Worm (Caenorhabditis elegans) whole organism, L1 larva: ENCODE results near the gene idpp-7.

Source experiments
- C16A3.4 ChIP-seq: fragments of 150-350 bp; optimal IDR thresholded peaks from 2 replicates; lab custom pipeline; 2014; ENCODE audit warnings: missing biosample characterization, missing genetic modification characterization
- F16B12.6 ChIP-seq: fragments of 150-350 bp; optimal IDR thresholded peaks from 2 replicates; lab custom pipeline; 2014; ENCODE audit warnings: missing biosample characterization, missing genetic modification characterization
- aha-1 ChIP-seq: fragments of 150-350 bp; optimal IDR thresholded peaks from 2 replicates; lab custom pipeline; 2014; ENCODE audit warnings: missing biosample characterization, missing genetic modification characterization
- aly-2 ChIP-seq: fragments of 150-350 bp; optimal IDR thresholded peaks from 2 replicates; lab custom pipeline; 2014; ENCODE audit warnings: missing biosample characterization, missing genetic modification characterization
- blmp-1 ChIP-seq: fragments of 150-350 bp; optimal IDR thresholded peaks from 2 replicates; lab custom pipeline; 2014; ENCODE audit warnings: missing biosample characterization, missing genetic modification characterization
- ceh-63 ChIP-seq: fragments of 200-800 bp; sonication (Bioruptor generic); optimal IDR thresholded peaks from 2 replicates; lab custom pipeline; 2018; ENCODE audit warnings: mild to moderate bottlenecking, missing genetic modification characterization, missing compliant biosample characterization
- ceh-82 ChIP-seq, 3 experiments: fragments of 150-350 bp in 1 of 3; sonication (generic microtip) in 2 of 3; optimal IDR thresholded peaks; 2 replicates each; lab custom pipeline; 2014 to 2017; ENCODE audit warnings: missing biosample characterization in 3 of 3, missing genetic modification characterization in 3 of 3
- ceh-88 ChIP-seq: fragments of 200-800 bp; sonication (Bioruptor generic); IDR thresholded peaks from 2 replicates; pipeline ENCODE4 v1.3.6; 2022; ENCODE audit warnings: missing genetic modification characterization, missing compliant biosample characterization
- ces-1 ChIP-seq: fragments of 150-350 bp; optimal IDR thresholded peaks from 2 replicates; lab custom pipeline; 2014; ENCODE audit warnings: missing biosample characterization, missing genetic modification reagents, missing genetic modification characterization
- dpl-1 ChIP-seq, 3 experiments: fragments of 150-350 bp in 2 of 3; sonication (generic microtip) in 1 of 3; optimal IDR thresholded peaks; 2 replicates each; lab custom pipeline; 2014 to 2017; ENCODE audit warnings: missing biosample characterization in 3 of 3, missing genetic modification characterization in 3 of 3, missing genetic modification reagents in 3 of 3
- dsc-1 ChIP-seq: sonication (generic microtip); optimal IDR thresholded peaks from 2 replicates; lab custom pipeline; 2016; ENCODE audit warnings: mild to moderate bottlenecking, missing genetic modification characterization, missing compliant biosample characterization
- efl-3 ChIP-seq: fragments of 200-800 bp; sonication (Bioruptor generic); optimal IDR thresholded peaks from 2 replicates; lab custom pipeline; 2018; ENCODE audit warnings: mild to moderate bottlenecking, missing genetic modification characterization, missing compliant biosample characterization
- egl-13 ChIP-seq: sonication (generic microtip); optimal IDR thresholded peaks from 2 replicates; lab custom pipeline; 2016; ENCODE audit warnings: missing genotype, missing genetic modification reagents, missing genetic modification characterization, missing compliant biosample characterization
- egl-27 ChIP-seq, 2 experiments: fragments of 150-350 bp in 1 of 2; sonication (generic microtip); optimal IDR thresholded peaks; 3 replicates each; lab custom pipeline; 2017 to 2018; ENCODE audit warnings: missing biosample characterization in 2 of 2, missing genetic modification characterization in 2 of 2, missing genetic modification reagents in 2 of 2
- elt-2 ChIP-seq: sonication (generic microtip); optimal IDR thresholded peaks from 2 replicates; lab custom pipeline; 2016; ENCODE audit warnings: missing genetic modification characterization, mild to moderate bottlenecking, inconsistent platforms, missing compliant biosample characterization, missing genetic modification reagents
- elt-3 ChIP-seq, 6 experiments: fragments of 150-350 bp in 1 of 6; sonication (generic microtip); optimal IDR thresholded peaks; 2 replicates each; lab custom pipeline; 2017 to 2018; ENCODE audit warnings: missing biosample characterization in 6 of 6, missing genetic modification characterization in 6 of 6, inconsistent platforms in 1 of 6
- ets-5 ChIP-seq: fragments of 200-800 bp; sonication (Bioruptor generic); IDR thresholded peaks from 2 replicates; pipeline ENCODE4 v1.3.6; 2022; ENCODE audit warnings: missing genetic modification characterization, missing compliant biosample characterization
- fkh-4 ChIP-seq: sonication (generic microtip); optimal IDR thresholded peaks from 2 replicates; lab custom pipeline; 2016; ENCODE audit warnings: missing compliant biosample characterization, missing genetic modification characterization, borderline replicate concordance
- fkh-8 ChIP-seq: sonication (generic microtip); optimal IDR thresholded peaks from 2 replicates; lab custom pipeline; 2016; ENCODE audit warnings: mild to moderate bottlenecking, missing genetic modification characterization, missing compliant biosample characterization
- fos-1 ChIP-seq: fragments of 150-350 bp; optimal IDR thresholded peaks from 2 replicates; lab custom pipeline; 2014; ENCODE audit warnings: missing biosample characterization, missing genetic modification characterization
- hlh-17 ChIP-seq: fragments of 200-800 bp; sonication (Bioruptor generic); optimal IDR thresholded peaks from 2 replicates; lab custom pipeline; 2018; ENCODE audit warnings: missing genetic modification characterization, mild to moderate bottlenecking, missing compliant biosample characterization, moderate library complexity, borderline replicate concordance
- hpl-2 ChIP-seq: fragments of 150-350 bp; optimal IDR thresholded peaks from 2 replicates; lab custom pipeline; 2014; ENCODE audit warnings: missing biosample characterization, missing genetic modification reagents, missing genetic modification characterization
- lin-13 ChIP-seq: fragments of 150-350 bp; optimal IDR thresholded peaks from 2 replicates; lab custom pipeline; 2014; ENCODE audit warnings: missing biosample characterization, missing genetic modification reagents, missing genetic modification characterization
- lin-35 ChIP-seq, 2 experiments: fragments of 150-350 bp; optimal IDR thresholded peaks; 2 replicates each; lab custom pipeline; 2014; ENCODE audit warnings: missing biosample characterization in 2 of 2, missing genetic modification characterization in 2 of 2, missing genetic modification reagents in 2 of 2
- lin-39 ChIP-seq: fragments of 150-350 bp; optimal IDR thresholded peaks from 2 replicates; lab custom pipeline; 2014; ENCODE audit warnings: missing biosample characterization, missing genetic modification reagents, missing genetic modification characterization
- lir-3 ChIP-seq: sonication (generic microtip); optimal IDR thresholded peaks from 2 replicates; lab custom pipeline; 2016; ENCODE audit warnings: mild to moderate bottlenecking, missing genetic modification characterization, moderate library complexity, missing compliant biosample characterization; ENCODE audit not compliant: poor library complexity
- mab-9 ChIP-seq: fragments of 200-800 bp; sonication (Bioruptor generic); IDR thresholded peaks from 2 replicates; pipeline ENCODE4 v1.3.6; 2022; ENCODE audit warnings: missing genetic modification reagents, missing genetic modification characterization, missing compliant biosample characterization
- mdl-1 ChIP-seq, 2 experiments: fragments of 150-350 bp; optimal IDR thresholded peaks; 2 replicates each; lab custom pipeline; 2014 to 2017; ENCODE audit warnings: missing biosample characterization in 2 of 2, missing genetic modification characterization in 2 of 2, inconsistent platforms in 1 of 2
- nhr-20 ChIP-seq: sonication (generic microtip); optimal IDR thresholded peaks from 2 replicates; lab custom pipeline; 2016; ENCODE audit warnings: mild to moderate bottlenecking, missing genetic modification characterization, missing compliant biosample characterization
- nhr-237 ChIP-seq: fragments of 150-350 bp; optimal IDR thresholded peaks from 2 replicates; lab custom pipeline; 2014; ENCODE audit warnings: missing biosample characterization, missing genetic modification characterization
- nhr-71 ChIP-seq: sonication (generic microtip); optimal IDR thresholded peaks from 2 replicates; lab custom pipeline; 2016; ENCODE audit warnings: mild to moderate bottlenecking, missing genetic modification characterization, moderate library complexity, missing compliant biosample characterization
- nhr-84 ChIP-seq: sonication (generic microtip); optimal IDR thresholded peaks from 2 replicates; lab custom pipeline; 2017; ENCODE audit warnings: missing biosample characterization, missing genetic modification characterization
- nhr-90 ChIP-seq: sonication (generic microtip); optimal IDR thresholded peaks from 2 replicates; lab custom pipeline; 2016; ENCODE audit warnings: mild to moderate bottlenecking, missing genetic modification characterization, missing compliant biosample characterization; ENCODE audit not compliant: poor library complexity
- pqm-1 ChIP-seq: sonication (generic microtip); optimal IDR thresholded peaks from 3 replicates; lab custom pipeline; 2017; ENCODE audit warnings: missing biosample characterization, missing genetic modification characterization
- rnt-1 ChIP-seq: sonication (generic microtip); optimal IDR thresholded peaks from 2 replicates; lab custom pipeline; 2016; ENCODE audit warnings: mild to moderate bottlenecking, missing genetic modification characterization, moderate library complexity, missing compliant biosample characterization
- snu-23 ChIP-seq: sonication (generic microtip); optimal IDR thresholded peaks from 2 replicates; lab custom pipeline; 2016; ENCODE audit warnings: missing genetic modification characterization, missing compliant biosample characterization
- sptf-1 ChIP-seq: fragments of 150-350 bp; optimal IDR thresholded peaks from 2 replicates; lab custom pipeline; 2014; ENCODE audit warnings: missing biosample characterization, missing genetic modification characterization
- sup-37 ChIP-seq: fragments of 200-800 bp; sonication (Bioruptor generic); optimal IDR thresholded peaks from 2 replicates; lab custom pipeline; 2018; ENCODE audit warnings: mild to moderate bottlenecking, missing genetic modification characterization, missing compliant biosample characterization
- swsn-7 ChIP-seq: sonication (generic microtip); optimal IDR thresholded peaks from 2 replicates; lab custom pipeline; 2016; ENCODE audit warnings: missing genetic modification characterization, missing compliant biosample characterization
- unc-30 ChIP-seq: sonication (generic microtip); optimal IDR thresholded peaks from 2 replicates; lab custom pipeline; 2017; ENCODE audit warnings: missing biosample characterization, missing genetic modification characterization
- unc-98 ChIP-seq: fragments of 200-800 bp; sonication (Bioruptor generic); IDR thresholded peaks from 2 replicates; pipeline ENCODE4 v1.3.6; 2022; ENCODE audit warnings: missing genetic modification characterization, missing compliant biosample characterization
- vab-15 ChIP-seq: sonication (generic microtip); optimal IDR thresholded peaks from 2 replicates; lab custom pipeline; 2017; ENCODE audit warnings: missing genotype, mild to moderate bottlenecking, missing genetic modification characterization, missing compliant biosample characterization
- xbp-1 ChIP-seq: sonication (generic microtip); optimal IDR thresholded peaks from 2 replicates; lab custom pipeline; 2016; ENCODE audit warnings: missing genetic modification characterization, missing compliant biosample characterization
- zag-1 ChIP-seq: fragments of 150-350 bp; optimal IDR thresholded peaks from 2 replicates; lab custom pipeline; 2014; ENCODE audit warnings: missing biosample characterization, missing genetic modification characterization
- ztf-11 ChIP-seq, 2 experiments: sonication (generic microtip); optimal IDR thresholded peaks; 2 replicates each; lab custom pipeline; 2016 to 2017; ENCODE audit warnings: missing genetic modification characterization in 2 of 2, missing biosample characterization in 1 of 2, missing compliant biosample characterization in 1 of 2
- ztf-4 ChIP-seq: fragments of 150-350 bp; optimal IDR thresholded peaks from 2 replicates; lab custom pipeline; 2014; ENCODE audit warnings: missing biosample characterization, missing genetic modification characterization

The idpp-7 gene

ce11 chrIV:12717531-12717930 is 2.2 kb upstream of the idpp-7 start, which contains the start of gene C27D8.1:
Gene C27D8.1, plus strand, starts transcription at chrIV:12717831.
- TF ChIP-seq nhr-90, result no peak
- TF ChIP-seq dsc-1 (tag; lab: Kevin White, UChicago), result no peak
- TF ChIP-seq swsn-7 (tag; lab: Kevin White, UChicago), result no peak
- TF ChIP-seq ets-5, result no peak
- TF ChIP-seq, all 84 proteins: peak for 0

DNA sequence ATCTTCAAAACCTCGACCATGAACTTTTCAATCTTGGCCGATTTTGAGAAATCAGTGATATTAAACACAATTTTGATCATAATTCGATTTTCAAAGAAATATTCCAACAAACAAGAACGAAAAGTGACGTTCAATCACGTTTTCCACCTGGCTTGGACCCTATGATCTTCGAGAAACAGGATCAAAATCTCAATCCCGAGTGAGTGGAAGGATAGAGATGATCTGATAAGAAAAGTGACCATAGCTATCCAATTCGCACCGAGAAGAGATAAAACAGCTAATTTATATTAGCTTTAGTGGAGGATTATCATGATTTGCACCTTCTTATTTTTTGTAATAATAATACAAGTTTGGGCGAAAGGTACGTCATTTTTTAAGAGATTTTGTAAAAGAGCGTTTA is 1.3 kb downstream of the idpp-7 start, which contains the start of gene T23F6.2:
Gene T23F6.2 (plus strand): TSS at position 251 of the 400 bp plus-strand sequence.
- TF ChIP-seq dsc-1 (tag; lab: Kevin White, UChicago) (peak; percentile 15), egl-13 (no peak), blmp-1 (tag; lab: Kevin White, UChicago) (peak; percentile 68), egl-27 (tag; optimal IDR thresholded peaks at IDR 0.05; lab: Kevin White, UChicago) (no peak)

DNA sequence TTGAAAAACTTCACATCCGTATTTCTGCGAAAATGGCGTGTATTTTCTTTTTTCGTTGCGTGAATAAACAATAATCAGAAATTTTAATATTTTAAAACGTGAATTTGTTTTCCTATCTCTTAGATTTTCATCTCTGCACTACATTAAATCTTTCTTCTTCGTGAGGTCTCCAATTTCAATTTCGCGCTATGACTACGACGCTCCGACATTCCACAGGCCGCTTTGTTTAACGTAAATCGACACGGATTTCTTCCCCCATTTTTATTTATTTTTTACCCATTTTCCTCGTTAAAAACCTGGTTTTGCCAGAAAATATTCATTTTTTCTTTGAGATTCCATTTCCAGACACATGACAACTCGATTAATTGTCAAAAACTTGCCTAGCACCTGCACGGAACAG is 4.9 kb downstream of the idpp-7 start, which contains the start of the genes T23F6.3 and rbd-1:
Gene T23F6.3 (minus strand): TSS at position 120 of the 400 bp plus-strand sequence.
Gene rbd-1 (plus strand): TSS at position 346 of the 400 bp plus-strand sequence.
- peak; percentile 95 for TF ChIP-seq nhr-20
- TF ChIP-seq egl-13, result peak; percentile 84
- TF ChIP-seq lir-3 (tag; lab: Kevin White, UChicago), result peak; percentile 88
- TF ChIP-seq ceh-88, result peak; percentile 85
- TF ChIP-seq rnt-1 (tag; lab: Kevin White, UChicago), result peak; percentile 98
- TF ChIP-seq dsc-1 (tag; lab: Kevin White, UChicago), result peak; percentile 92
- TF ChIP-seq ztf-4, result peak; percentile 75
- TF ChIP-seq ceh-63 (GFP tag; lab: Kevin White, UChicago), result no peak
- TF ChIP-seq hpl-2, result peak; percentile 84
- peak; percentile 74 for TF ChIP-seq elt-2 (tag; lab: Kevin White, UChicago)
- TF ChIP-seq zag-1 (tag; lab: Kevin White, UChicago), result peak; percentile 50
- TF ChIP-seq xbp-1 (tag; lab: Kevin White, UChicago), result peak; percentile 89
- peak; percentile 78 for TF ChIP-seq fkh-8
- TF ChIP-seq nhr-237 (tag; lab: Kevin White, UChicago), result peak; percentile 87
- TF ChIP-seq nhr-84 (tag; lab: Kevin White, UChicago), result no peak
- TF ChIP-seq ces-1, result no peak
- TF ChIP-seq lin-35 (GFP tag; optimal IDR thresholded peaks at IDR 0.05; lab: Kevin White, UChicago), result peak; percentile 99 to 100
- TF ChIP-seq ets-5, result no peak
- peak; percentile 90 for TF ChIP-seq aly-2 (tag; lab: Kevin White, UChicago)
- peak; percentile 44 for TF ChIP-seq unc-30 (tag; lab: Kevin White, UChicago)
- peak; percentile 15 for TF ChIP-seq aha-1 (tag; lab: Kevin White, UChicago)
- TF ChIP-seq hlh-17 (GFP tag; lab: Kevin White, UChicago), result no peak
- TF ChIP-seq efl-3 (GFP tag; lab: Kevin White, UChicago), result no peak
- TF ChIP-seq ztf-11 (tag; optimal IDR thresholded peaks at IDR 0.05; lab: Kevin White, UChicago), result peak in 1 of 2 experiments; percentile 92
- peak; percentile 43; the same call in 1 of the 2 replicates for TF ChIP-seq unc-98 (GFP tag; lab: Robert Waterston, UW)
- peak; percentile 63 for TF ChIP-seq F16B12.6 (tag; lab: Kevin White, UChicago)
- peak; percentile 81 for TF ChIP-seq fkh-4 (tag; lab: Kevin White, UChicago)
- peak in 3 of 6 experiments; percentile 66 to 86 (median 79) for TF ChIP-seq elt-3 (tag; optimal IDR thresholded peaks at IDR 0.05; lab: Kevin White, UChicago)
- peak; percentile 93 for TF ChIP-seq C16A3.4 (tag; lab: Kevin White, UChicago)
- peak; percentile 13 for TF ChIP-seq sup-37 (GFP tag; lab: Kevin White, UChicago)
- peak in 1 of 2 experiments; percentile 79 for TF ChIP-seq mdl-1 (tag; optimal IDR thresholded peaks at IDR 0.05; lab: Kevin White, UChicago)
- peak in 1 of 2 experiments; percentile 47 for TF ChIP-seq egl-27 (tag; optimal IDR thresholded peaks at IDR 0.05; lab: Kevin White, UChicago)
- TF ChIP-seq dpl-1 (GFP tag; optimal IDR thresholded peaks at IDR 0.05; lab: Kevin White, UChicago), result peak; percentile 100
- no peak for TF ChIP-seq pqm-1
- peak; percentile 96 for TF ChIP-seq nhr-71 (tag; lab: Kevin White, UChicago)
- TF ChIP-seq nhr-90, result peak; percentile 96
- TF ChIP-seq mab-9 (GFP tag; lab: Robert Waterston, UW), result peak; percentile 72
- TF ChIP-seq lin-39 (tag; lab: Kevin White, UChicago), result peak; percentile 79
- TF ChIP-seq lin-13, result peak; percentile 82
- peak; percentile 83 for TF ChIP-seq fos-1 (tag; lab: Kevin White, UChicago)
- peak; percentile 93 to 96 (median 94) for TF ChIP-seq ceh-82 (tag; optimal IDR thresholded peaks at IDR 0.05; lab: Kevin White, UChicago)
- peak; percentile 96 for TF ChIP-seq snu-23
- TF ChIP-seq sptf-1, result no peak
- peak; percentile 66 for TF ChIP-seq vab-15 (tag; lab: Kevin White, UChicago)
